Fruit fly (Drosophila melanogaster) whole organism, embryonic: ENCODE measurements around the gene Rab3GAP1.

Experiments used
- Atf-2 ChIP-seq: fragments of 200-800 bp; sonication (Bioruptor generic); optimal IDR thresholded peaks from 2 replicates; lab custom pipeline; 2016; ENCODE audit warnings: missing biosample characterization, missing genetic modification characterization
- Blimp-1 ChIP-seq: fragments of 200-800 bp; sonication (Bioruptor generic); optimal IDR thresholded peaks from 3 replicates; lab custom pipeline; 2018; ENCODE audit warnings: missing biosample characterization, missing genetic modification characterization, mild to moderate bottlenecking, moderate library complexity, missing genetic modification reagents
- CG10147 ChIP-seq: fragments of 200-800 bp; sonication (Bioruptor generic); optimal IDR thresholded peaks from 2 replicates; lab custom pipeline; 2019; ENCODE audit warnings: missing biosample characterization, mild to moderate bottlenecking, missing genetic modification characterization, moderate library complexity
- CG10321 ChIP-seq: fragments of 200-800 bp; sonication (Bioruptor generic); IDR thresholded peaks from 2 replicates; pipeline ENCODE4 v1.3.6; 2022; ENCODE audit warnings: missing biosample characterization, missing genetic modification characterization
- CG10543 ChIP-seq: fragments of 200-800 bp; sonication (Bioruptor generic); optimal IDR thresholded peaks from 3 replicates; lab custom pipeline; 2017; ENCODE audit warnings: missing biosample characterization, mild to moderate bottlenecking, missing genetic modification characterization, moderate library complexity
- CG11456 ChIP-seq: fragments of 200-800 bp; sonication (Bioruptor generic); IDR thresholded peaks from 3 replicates; pipeline ENCODE4 v1.3.6; 2022; ENCODE audit warnings: missing biosample characterization, missing genetic modification characterization
- CG12071 ChIP-seq: fragments of 200-800 bp; sonication (Bioruptor generic); optimal IDR thresholded peaks from 3 replicates; lab custom pipeline; 2018; ENCODE audit warnings: missing biosample characterization, mild to moderate bottlenecking, missing genetic modification characterization
- CG12236 ChIP-seq: fragments of 200-800 bp; sonication (Bioruptor generic); optimal IDR thresholded peaks from 2 replicates; lab custom pipeline; 2016; ENCODE audit warnings: missing biosample characterization, missing genetic modification characterization
- CG1233 ChIP-seq: fragments of 200-800 bp; sonication (Bioruptor generic); optimal IDR thresholded peaks from 4 replicates; lab custom pipeline; 2018; ENCODE audit warnings: missing biosample characterization, mild to moderate bottlenecking, missing genetic modification characterization
- CG1602 ChIP-seq: fragments of 200-800 bp; sonication (Bioruptor generic); optimal IDR thresholded peaks from 3 replicates; lab custom pipeline; 2016; ENCODE audit warnings: missing biosample characterization, missing genetic modification characterization
- CG17802 ChIP-seq: fragments of 200-800 bp; sonication (Bioruptor generic); optimal IDR thresholded peaks from 2 replicates; lab custom pipeline; 2018; ENCODE audit warnings: missing biosample characterization, mild to moderate bottlenecking, missing genetic modification characterization, moderate library complexity
- CG1792 ChIP-seq: fragments of 200-800 bp; sonication (Bioruptor generic); optimal IDR thresholded peaks from 2 replicates; lab custom pipeline; 2016; ENCODE audit warnings: missing biosample characterization, missing genetic modification characterization
- CG18262 ChIP-seq: fragments of 200-800 bp; optimal IDR thresholded peaks from 3 replicates; lab custom pipeline; 2019; ENCODE audit warnings: missing biosample characterization, mild to moderate bottlenecking, missing genetic modification characterization, moderate library complexity
- CG8281 ChIP-seq: fragments of 200-800 bp; sonication (Bioruptor generic); optimal IDR thresholded peaks from 2 replicates; lab custom pipeline; 2018; ENCODE audit warnings: missing biosample characterization, mild to moderate bottlenecking, missing genetic modification characterization, moderate library complexity
- CG8924 ChIP-seq: fragments of 200-800 bp; optimal IDR thresholded peaks from 3 replicates; lab custom pipeline; 2019; ENCODE audit warnings: missing biosample characterization, mild to moderate bottlenecking, missing genetic modification characterization, moderate library complexity
- CG9437 ChIP-seq: fragments of 200-800 bp; sonication (Bioruptor generic); optimal IDR thresholded peaks from 2 replicates; lab custom pipeline; 2018; ENCODE audit warnings: missing biosample characterization, mild to moderate bottlenecking, missing genetic modification characterization
- CG9817 ChIP-seq: fragments of 200-800 bp; sonication (Bioruptor generic); optimal IDR thresholded peaks from 2 replicates; lab custom pipeline; 2018; ENCODE audit warnings: missing biosample characterization, mild to moderate bottlenecking, missing genetic modification characterization, moderate library complexity
- D19A ChIP-seq: fragments of 200-800 bp; optimal IDR thresholded peaks from 3 replicates; lab custom pipeline; 2019; ENCODE audit warnings: missing biosample characterization, mild to moderate bottlenecking, missing genetic modification characterization, moderate library complexity
- Dbx ChIP-seq: fragments of 200-800 bp; sonication (Bioruptor generic); IDR thresholded peaks from 3 replicates; pipeline ENCODE4 v1.3.6; 2022; ENCODE audit warnings: missing biosample characterization, missing genetic modification characterization
- Dek ChIP-seq: fragments of 200-800 bp; sonication (Bioruptor generic); optimal IDR thresholded peaks from 3 replicates; lab custom pipeline; 2019; ENCODE audit warnings: missing biosample characterization, mild to moderate bottlenecking, missing genetic modification characterization, moderate library complexity
- Doc2 ChIP-seq: fragments of 200-800 bp; sonication (Bioruptor generic); IDR thresholded peaks from 2 replicates; pipeline ENCODE4 v1.3.6; 2022; ENCODE audit warnings: missing biosample characterization, missing genetic modification characterization
- Elba2 ChIP-seq: fragments of 200-800 bp; sonication (Bioruptor generic); optimal IDR thresholded peaks from 3 replicates; lab custom pipeline; 2016; ENCODE audit warnings: missing biosample characterization, missing genetic modification characterization
- Hmx ChIP-seq: fragments of 200-800 bp; sonication (Bioruptor generic); optimal IDR thresholded peaks from 2 replicates; lab custom pipeline; 2016; ENCODE audit warnings: missing biosample characterization, missing genetic modification characterization
- Lpt ChIP-seq: fragments of >200 bp; optimal IDR thresholded peaks from 2 replicates; lab custom pipeline; 2018; ENCODE audit warnings: missing biosample characterization, missing genetic modification characterization
- NfI ChIP-seq: fragments of 200-800 bp; sonication (Bioruptor generic); optimal IDR thresholded peaks from 3 replicates; lab custom pipeline; 2018; ENCODE audit warnings: missing biosample characterization, mild to moderate bottlenecking, missing genetic modification characterization, moderate library complexity
- Pdp1 ChIP-seq, 2 experiments: fragments of 200-800 bp; sonication (Bioruptor generic); optimal IDR thresholded peaks; 3 replicates each; lab custom pipeline; 2016; ENCODE audit warnings: missing biosample characterization in 2 of 2, missing genetic modification characterization in 2 of 2, mild to moderate bottlenecking in 1 of 2, moderate library complexity in 1 of 2
- Rfx ChIP-seq: fragments of 200-800 bp; sonication (Bioruptor generic); IDR thresholded peaks from 2 replicates; pipeline ENCODE4 v1.3.6; 2022; ENCODE audit warnings: missing biosample characterization, missing genetic modification characterization
- ap ChIP-seq: fragments of 200-800 bp; sonication (Bioruptor generic); IDR thresholded peaks from 2 replicates; pipeline ENCODE4 v1.3.6; 2022; ENCODE audit warnings: missing biosample characterization, missing genetic modification characterization
- btn ChIP-seq: fragments of 200-800 bp; sonication (Bioruptor generic); optimal IDR thresholded peaks from 2 replicates; lab custom pipeline; 2016; ENCODE audit warnings: missing biosample characterization, missing genetic modification characterization
- ci ChIP-seq: fragments of 200-800 bp; sonication (Bioruptor generic); IDR thresholded peaks from 3 replicates; pipeline ENCODE4 v1.3.6; 2022; ENCODE audit warnings: missing biosample characterization, missing genetic modification characterization
- crc ChIP-seq: fragments of 200-800 bp; sonication (Bioruptor generic); optimal IDR thresholded peaks from 2 replicates; lab custom pipeline; 2016; ENCODE audit warnings: missing biosample characterization, missing genetic modification characterization
- gcm2 ChIP-seq: fragments of 200-800 bp; sonication (Bioruptor generic); optimal IDR thresholded peaks from 2 replicates; lab custom pipeline; 2016; ENCODE audit warnings: missing biosample characterization, missing genetic modification characterization
- gro ChIP-seq: fragments of 200-800 bp; sonication (Bioruptor generic); optimal IDR thresholded peaks from 2 replicates; lab custom pipeline; 2016; ENCODE audit warnings: missing biosample characterization, missing genetic modification characterization
- gsb ChIP-seq: fragments of 200-800 bp; sonication (Bioruptor generic); IDR thresholded peaks from 2 replicates; pipeline ENCODE4 v1.3.6; 2022; ENCODE audit warnings: missing biosample characterization, missing genetic modification characterization
- hbn ChIP-seq: fragments of 200-800 bp; sonication (Bioruptor generic); IDR thresholded peaks from 2 replicates; pipeline ENCODE4 v1.3.6; 2022; ENCODE audit warnings: missing biosample characterization, missing genetic modification characterization; ENCODE audit not compliant: partially characterized antibody
- ind ChIP-seq: fragments of 200-800 bp; sonication (Bioruptor generic); optimal IDR thresholded peaks from 3 replicates; lab custom pipeline; 2016; ENCODE audit warnings: missing biosample characterization, missing genetic modification characterization
- ken ChIP-seq: fragments of 200-800 bp; sonication (Bioruptor generic); IDR thresholded peaks from 3 replicates; pipeline ENCODE4 v1.3.6; 2022; ENCODE audit warnings: missing biosample characterization, missing genetic modification characterization
- kni ChIP-seq: fragments of 200-800 bp; sonication (Bioruptor generic); optimal IDR thresholded peaks from 3 replicates; lab custom pipeline; 2017; ENCODE audit warnings: mild to moderate bottlenecking, missing biosample characterization, missing genetic modification reagents, missing genetic modification characterization
- lab ChIP-seq: fragments of 200-800 bp; sonication (Bioruptor generic); optimal IDR thresholded peaks from 3 replicates; lab custom pipeline; 2017; ENCODE audit warnings: missing biosample characterization, missing genetic modification characterization, mild to moderate bottlenecking, moderate library complexity, missing genetic modification reagents
- lov ChIP-seq, 2 experiments: fragments of 200-800 bp in 1 of 2; fragments of >200 bp in 1 of 2; sonication (Bioruptor generic) in 1 of 2; IDR thresholded peaks in 1 of 2; optimal IDR thresholded peaks in 1 of 2; 2 replicates in 1 of 2; 3 replicates in 1 of 2; pipeline versions ENCODE4 v1.3.6 to Lab custom; 2017 to 2022; ENCODE audit warnings: missing biosample characterization in 1 of 2, missing genetic modification characterization in 1 of 2
- nerfin-1 ChIP-seq: fragments of 200-800 bp; sonication (Bioruptor generic); optimal IDR thresholded peaks from 3 replicates; lab custom pipeline; 2019; ENCODE audit warnings: missing biosample characterization, mild to moderate bottlenecking, missing genetic modification characterization, moderate library complexity
- odd ChIP-seq: fragments of 200-800 bp; sonication (Bioruptor generic); optimal IDR thresholded peaks from 2 replicates; lab custom pipeline; 2017; ENCODE audit warnings: missing biosample characterization, mild to moderate bottlenecking, missing genetic modification characterization
- p53 ChIP-seq: fragments of 200-800 bp; sonication (Bioruptor generic); optimal IDR thresholded peaks from 2 replicates; lab custom pipeline; 2016; ENCODE audit warnings: missing biosample characterization, missing genetic modification characterization
- sima ChIP-seq: fragments of 200-800 bp; sonication (Bioruptor generic); optimal IDR thresholded peaks from 2 replicates; lab custom pipeline; 2016; ENCODE audit warnings: missing biosample characterization, missing genetic modification characterization
- sug ChIP-seq: fragments of 200-800 bp; optimal IDR thresholded peaks from 2 replicates; lab custom pipeline; 2019; ENCODE audit warnings: missing biosample characterization, mild to moderate bottlenecking, missing genetic modification characterization, moderate library complexity
- tio ChIP-seq: fragments of 200-800 bp; sonication (Bioruptor generic); optimal IDR thresholded peaks from 2 replicates; lab custom pipeline; 2017; ENCODE audit warnings: missing biosample characterization, missing genetic modification characterization, inconsistent platforms
- tna ChIP-seq: fragments of 200-800 bp; sonication (Bioruptor generic); IDR thresholded peaks from 2 replicates; pipeline ENCODE4 v1.3.6; 2022; ENCODE audit warnings: missing biosample characterization, missing genetic modification characterization; ENCODE audit not compliant: partially characterized antibody
- zen2 ChIP-seq: fragments of 200-800 bp; sonication (Bioruptor generic); IDR thresholded peaks from 3 replicates; pipeline ENCODE4 v1.3.6; 2022; ENCODE audit warnings: missing biosample characterization, missing genetic modification characterization; ENCODE audit not compliant: partially characterized antibody
- zf30C ChIP-seq: fragments of 200-800 bp; sonication (Bioruptor generic); optimal IDR thresholded peaks from 3 replicates; lab custom pipeline; 2018; ENCODE audit warnings: missing biosample characterization, mild to moderate bottlenecking, missing genetic modification characterization

Gene Rab3GAP1

DNA sequence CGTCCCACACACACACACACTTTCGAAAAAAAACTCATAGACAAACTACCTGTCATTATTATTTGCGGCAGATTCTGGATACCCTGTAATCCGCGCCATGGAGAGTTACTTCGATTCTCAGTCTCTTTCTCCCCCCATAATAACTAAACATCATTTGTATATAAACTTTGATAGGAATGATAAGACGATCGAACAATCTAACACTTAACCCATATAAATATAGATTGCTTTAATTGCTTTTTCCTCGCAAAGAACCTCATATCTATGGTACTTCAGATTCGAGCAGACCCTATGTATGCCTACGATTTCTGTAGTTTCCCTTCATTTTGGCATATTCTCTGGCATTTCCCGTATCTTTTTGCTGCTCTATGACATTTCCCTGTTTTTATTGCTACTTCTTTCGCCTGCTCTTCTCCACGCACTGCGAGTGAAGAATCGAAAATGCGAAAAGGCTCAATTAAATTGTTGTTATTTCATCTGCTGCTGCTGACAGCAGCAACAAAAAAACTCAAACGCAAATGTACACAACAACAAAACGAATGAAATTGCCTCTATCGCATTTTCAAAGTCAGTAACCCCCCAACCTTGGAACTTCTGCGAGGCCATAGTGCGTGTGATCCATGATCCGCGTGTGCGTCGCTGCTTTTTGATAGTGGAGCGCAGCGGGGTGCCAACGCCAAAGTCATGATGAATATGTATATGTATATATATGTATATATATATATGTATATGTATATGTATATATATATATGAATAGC lies 23.3 kb upstream of the Rab3GAP1 start (continued):
- TF ChIP-seq D19A (tag; lab: Kevin White, UChicago) (no peak), nerfin-1 (tag; lab: Kevin White, UChicago) (no peak), Pdp1 (GFP tag; optimal IDR thresholded peaks at IDR 0.05; lab: Kevin White, UChicago) (peak; percentile 62 to 80), ken (GFP tag; lab: Robert Waterston, UW) (no peak), CG10543 (GFP tag; lab: Kevin White, UChicago) (peak; percentile 62), CG18262 (tag; lab: Kevin White, UChicago) (peak; percentile 5), NfI (GFP tag; lab: Kevin White, UChicago) (peak; percentile 64), Blimp-1 (peak; percentile 3), Elba2 (no peak), ap (GFP tag; lab: Robert Waterston, UW) (peak; percentile 43; the same call in 1 of the 2 replicates), CG10147 (GFP tag; lab: Kevin White, UChicago) (peak; percentile 71), Rfx (GFP tag; lab: Robert Waterston, UW) (peak; percentile 94), Atf-2 (peak; percentile 58), CG9817 (peak; percentile 77), p53 (GFP tag; lab: Kevin White, UChicago) (no peak), CG9437 (GFP tag; lab: Kevin White, UChicago) (peak; percentile 43), odd (GFP tag; lab: Kevin White, UChicago) (peak; percentile 8), gcm2 (peak; percentile 43), CG8281 (tag; lab: Kevin White, UChicago) (peak; percentile 23), Dbx (GFP tag; lab: Robert Waterston, UW) (peak; percentile 93), zen2 (no peak), CG12071 (GFP tag; lab: Kevin White, UChicago) (peak; percentile 68), gsb (GFP tag; lab: Robert Waterston, UW) (peak; percentile 81), Doc2 (GFP tag; lab: Robert Waterston, UW) (no peak), zf30C (no peak), hbn (GFP tag; lab: Robert Waterston, UW) (no peak), lov (optimal IDR thresholded peaks at IDR 0.05; lab: Kevin White, UChicago) (no peak), lov (GFP tag; IDR thresholded peaks at IDR 0.05; lab: Robert Waterston, UW) (no peak), kni (GFP tag; lab: Kevin White, UChicago) (no peak), CG12236 (GFP tag; lab: Kevin White, UChicago) (peak; percentile 26), Dek (tag; lab: Kevin White, UChicago) (peak; percentile 76), tio (GFP tag; lab: Kevin White, UChicago) (peak; percentile 63), CG17802 (tag; lab: Kevin White, UChicago) (no peak), Lpt (no peak), CG8924 (tag; lab: Kevin White, UChicago) (peak; percentile 72), crc (peak; percentile 81), sima (GFP tag; lab: Kevin White, UChicago) (no peak), tna (no peak), sug (tag; lab: Kevin White, UChicago) (peak; percentile 76), gro (GFP tag; lab: Kevin White, UChicago) (peak; percentile 93), CG1792 (GFP tag; lab: Kevin White, UChicago) (peak; percentile 57), lab (GFP tag; lab: Kevin White, UChicago) (peak; percentile 93), CG10321 (0 out of 2 replicates have a peak, but pooled peaks have one; percentile 35), btn (GFP tag; lab: Kevin White, UChicago) (no peak), Hmx (peak; percentile 71), CG1602 (peak; percentile 42), ci (GFP tag; lab: Robert Waterston, UW) (no peak), ind (GFP tag; lab: Kevin White, UChicago) (peak; percentile 83), CG1233 (GFP tag; lab: Kevin White, UChicago) (peak; percentile 25), CG11456 (GFP tag; lab: Robert Waterston, UW) (peak; percentile 84)
